ENCODE assay signal across 1 fruit fly cellular context in the genomic region with DNA sequence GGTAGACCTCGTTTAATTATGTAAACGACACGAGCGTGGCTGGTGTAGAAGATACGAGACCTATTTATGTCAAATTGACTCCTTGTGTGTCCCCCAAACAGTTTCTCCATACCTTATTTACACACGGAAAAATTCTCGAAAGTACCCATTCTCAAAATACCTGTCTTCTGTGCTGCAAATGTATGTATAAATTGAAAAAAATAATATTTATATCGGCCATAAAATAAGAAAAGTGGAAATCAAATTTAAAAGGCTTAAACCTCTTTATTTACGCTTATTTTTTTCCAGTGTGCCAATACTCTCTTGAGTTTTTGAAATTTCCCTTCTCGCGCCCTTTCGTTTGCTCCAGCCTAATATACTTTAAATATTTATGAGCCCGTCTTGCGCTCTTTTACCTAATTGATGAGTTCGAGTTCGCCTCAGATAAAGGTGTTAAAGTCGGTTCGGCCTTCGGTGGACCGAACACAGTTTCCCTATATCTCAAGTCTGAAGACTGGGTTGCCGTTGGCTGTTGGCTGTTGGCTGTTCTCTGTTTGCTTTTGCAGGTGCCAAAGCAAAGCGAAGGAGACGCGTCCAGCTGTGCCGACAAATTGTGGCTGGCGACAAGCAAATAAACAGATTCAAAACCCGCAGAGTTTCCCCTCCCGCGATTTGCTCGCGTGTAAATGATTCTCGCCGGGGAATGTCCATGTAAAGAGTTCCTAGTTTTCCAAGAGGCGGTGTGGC.
TF ChIP-seq lines count a peak whose summit lies in the region.

No protein-coding gene starts in this region.

TF ChIP-seq in whole organism, embryonic, 481 proteins besides CTCF, POLR2A, EP300 and RAD21 (continued from another document and continues in another):
- no peak; the same call in 1 of the 2 replicates for TF ChIP-seq Gsc (GFP tag; IDR thresholded peaks at IDR 0.05; lab: Robert Waterston, UW)
- TF ChIP-seq grau (tag; optimal IDR thresholded peaks at IDR 0.05; lab: Kevin White, UChicago): peak; percentile 78
- TF ChIP-seq tap (tag; optimal IDR thresholded peaks at IDR 0.05; lab: Kevin White, UChicago): peak; percentile 85
- TF ChIP-seq Bdp1 (GFP tag; optimal IDR thresholded peaks at IDR 0.05; lab: Kevin White, UChicago): no peak
- no peak for TF ChIP-seq lov (optimal IDR thresholded peaks at IDR 0.05; lab: Kevin White, UChicago)
- TF ChIP-seq lov (GFP tag; IDR thresholded peaks at IDR 0.05; lab: Robert Waterston, UW): peak; percentile 77; the same call in 1 of the 3 replicates
- TF ChIP-seq disco-r (GFP tag; optimal IDR thresholded peaks at IDR 0.05; lab: Kevin White, UChicago): peak; percentile 44
- TF ChIP-seq fd3F (GFP tag; optimal IDR thresholded peaks at IDR 0.05; lab: Kevin White, UChicago): no peak
- no peak for TF ChIP-seq MBD-R2 (GFP tag; IDR thresholded peaks at IDR 0.05; lab: Robert Waterston, UW)
- peak; percentile 68 for TF ChIP-seq CG10959 (GFP tag; IDR thresholded peaks at IDR 0.05; lab: Robert Waterston, UW)
- peak in 1 of 3 experiments; percentile 93 for TF ChIP-seq lola (GFP tag; optimal IDR thresholded peaks at IDR 0.05; lab: Kevin White, UChicago)
- no peak for TF ChIP-seq pfk (GFP tag; optimal IDR thresholded peaks at IDR 0.05; lab: Kevin White, UChicago)
- TF ChIP-seq phol (tag; optimal IDR thresholded peaks at IDR 0.05; lab: Kevin White, UChicago): peak; percentile 76
- peak; percentile 41; the same call in 2 of the 4 replicates for TF ChIP-seq Gug (GFP tag; IDR thresholded peaks at IDR 0.05; lab: Robert Waterston, UW)
- no peak for TF ChIP-seq Dref (GFP tag; IDR thresholded peaks at IDR 0.05; lab: Robert Waterston, UW)
- TF ChIP-seq CG12155 (GFP tag; optimal IDR thresholded peaks at IDR 0.05; lab: Kevin White, UChicago): peak; percentile 67
- peak; percentile 6 for TF ChIP-seq Ets97D (GFP tag; optimal IDR thresholded peaks at IDR 0.05; lab: Kevin White, UChicago)
- TF ChIP-seq stwl (tag; optimal IDR thresholded peaks at IDR 0.05; lab: Kevin White, UChicago): peak; percentile 2
- TF ChIP-seq CG3726 (GFP tag; IDR thresholded peaks at IDR 0.05; lab: Robert Waterston, UW): 0 out of 3 replicates have a peak, but pooled peaks have one; percentile 44
- no peak for TF ChIP-seq CkIIα-i1 (GFP tag; IDR thresholded peaks at IDR 0.05; lab: Robert Waterston, UW)
- TF ChIP-seq CG15696 (tag; optimal IDR thresholded peaks at IDR 0.05; lab: Kevin White, UChicago): peak; percentile 79
- peak; percentile 89 for TF ChIP-seq dmrt99B (tag; optimal IDR thresholded peaks at IDR 0.05; lab: Kevin White, UChicago)
- TF ChIP-seq Atf-2 (GFP tag; optimal IDR thresholded peaks at IDR 0.05; lab: Kevin White, UChicago): peak; percentile 53
- TF ChIP-seq TFAM (GFP tag; optimal IDR thresholded peaks at IDR 0.05; lab: Kevin White, UChicago): peak; percentile 21
- TF ChIP-seq shn (GFP tag; optimal IDR thresholded peaks at IDR 0.05; lab: Kevin White, UChicago): peak; percentile 46
- TF ChIP-seq CG34376 (GFP tag; optimal IDR thresholded peaks at IDR 0.05; lab: Kevin White, UChicago): no peak
- TF ChIP-seq CG14050 (GFP tag; IDR thresholded peaks at IDR 0.05; lab: Robert Waterston, UW): 0 out of 3 replicates have a peak, but pooled peaks have one; percentile 33
- TF ChIP-seq grn (GFP tag; optimal IDR thresholded peaks at IDR 0.05; lab: Kevin White, UChicago): peak; percentile 7
- TF ChIP-seq CG15073 (GFP tag; optimal IDR thresholded peaks at IDR 0.05; lab: Kevin White, UChicago): peak; percentile 30
- TF ChIP-seq CG8089 (GFP tag; optimal IDR thresholded peaks at IDR 0.05; lab: Kevin White, UChicago): peak; percentile 44
- peak; percentile 92 for TF ChIP-seq CG33557 (GFP tag; optimal IDR thresholded peaks at IDR 0.05; lab: Kevin White, UChicago)
- peak; percentile 66 for TF ChIP-seq Vsx1 (GFP tag; optimal IDR thresholded peaks at IDR 0.05; lab: Kevin White, UChicago)
- TF ChIP-seq CG18476 (GFP tag; optimal IDR thresholded peaks at IDR 0.05; lab: Kevin White, UChicago): peak; percentile 55
- peak; percentile 76 for TF ChIP-seq gcm (GFP tag; optimal IDR thresholded peaks at IDR 0.05; lab: Kevin White, UChicago)
- no peak for TF ChIP-seq Opbp (GFP tag; IDR thresholded peaks at IDR 0.05; lab: Robert Waterston, UW; ENCODE audit: partially characterized antibody)
- TF ChIP-seq CG12769 (tag; optimal IDR thresholded peaks at IDR 0.05; lab: Kevin White, UChicago): no peak
- TF ChIP-seq Spps (tag; optimal IDR thresholded peaks at IDR 0.05; lab: Kevin White, UChicago): peak; percentile 77
- no peak for TF ChIP-seq CG4328 (GFP tag; optimal IDR thresholded peaks at IDR 0.05; lab: Kevin White, UChicago)
- 0 out of 2 replicates have a peak, but pooled peaks have one; percentile 37 for TF ChIP-seq ap (GFP tag; IDR thresholded peaks at IDR 0.05; lab: Robert Waterston, UW)
- no peak for TF ChIP-seq Lim3 (GFP tag; IDR thresholded peaks at IDR 0.05; lab: Robert Waterston, UW)
- TF ChIP-seq Camta (GFP tag; optimal IDR thresholded peaks at IDR 0.05; lab: Kevin White, UChicago): peak; percentile 77
- peak; percentile 85 for TF ChIP-seq Sox102F (GFP tag; optimal IDR thresholded peaks at IDR 0.05; lab: Kevin White, UChicago)
- peak; percentile 61 for TF ChIP-seq peb (GFP tag; IDR thresholded peaks at IDR 0.05; lab: Robert Waterston, UW)
- no peak for TF ChIP-seq chinmo (GFP tag; IDR thresholded peaks at IDR 0.05; lab: Robert Waterston, UW; ENCODE audit: partially characterized antibody)
- peak; percentile 64 for TF ChIP-seq cato (GFP tag; optimal IDR thresholded peaks at IDR 0.05; lab: Kevin White, UChicago; ENCODE audit: borderline replicate concordance)
- TF ChIP-seq ash1 (GFP tag; optimal IDR thresholded peaks at IDR 0.05; lab: Kevin White, UChicago): no peak
- peak; percentile 47 for TF ChIP-seq CG1603 (tag; optimal IDR thresholded peaks at IDR 0.05; lab: Kevin White, UChicago)
- TF ChIP-seq hb (GFP tag; IDR thresholded peaks at IDR 0.05; lab: Robert Waterston, UW; ENCODE audit: partially characterized antibody): no peak
- no peak for TF ChIP-seq gro (GFP tag; optimal IDR thresholded peaks at IDR 0.05; lab: Kevin White, UChicago)
- TF ChIP-seq oc (tag; optimal IDR thresholded peaks at IDR 0.05; lab: Kevin White, UChicago): peak; percentile 79
- peak; percentile 78 for TF ChIP-seq Asciz (GFP tag; optimal IDR thresholded peaks at IDR 0.05; lab: Kevin White, UChicago)
- 0 out of 2 replicates have a peak, but pooled peaks have one; percentile 12 for TF ChIP-seq slbo (GFP tag; IDR thresholded peaks at IDR 0.05; lab: Robert Waterston, UW)
- TF ChIP-seq Max (GFP tag; optimal IDR thresholded peaks at IDR 0.05; lab: Kevin White, UChicago): no peak
- TF ChIP-seq CG11085 (GFP tag; IDR thresholded peaks at IDR 0.05; lab: Robert Waterston, UW): no peak
- TF ChIP-seq CG13424 (tag; optimal IDR thresholded peaks at IDR 0.05; lab: Kevin White, UChicago): peak; percentile 81
- TF ChIP-seq CG31441 (GFP tag; IDR thresholded peaks at IDR 0.05; lab: Robert Waterston, UW): peak; percentile 70
- TF ChIP-seq CG10209 (GFP tag; optimal IDR thresholded peaks at IDR 0.05; lab: Kevin White, UChicago): peak; percentile 80
- TF ChIP-seq CG3065 (GFP tag; optimal IDR thresholded peaks at IDR 0.05; lab: Kevin White, UChicago): peak; percentile 60
- peak; percentile 70 for TF ChIP-seq sim (GFP tag; IDR thresholded peaks at IDR 0.05; lab: Robert Waterston, UW)
- peak; percentile 53 for TF ChIP-seq Sox100B (GFP tag; optimal IDR thresholded peaks at IDR 0.05; lab: Kevin White, UChicago)
- TF ChIP-seq CG31365 (tag; optimal IDR thresholded peaks at IDR 0.05; lab: Kevin White, UChicago): no peak
- TF ChIP-seq CG18011 (GFP tag; optimal IDR thresholded peaks at IDR 0.05; lab: Kevin White, UChicago): no peak
- TF ChIP-seq prd (optimal IDR thresholded peaks at IDR 0.05; lab: Kevin White, UChicago): no peak
- peak; percentile 86 for TF ChIP-seq prd (GFP tag; IDR thresholded peaks at IDR 0.05; lab: Robert Waterston, UW)
- TF ChIP-seq HHEX (GFP tag; optimal IDR thresholded peaks at IDR 0.05; lab: Kevin White, UChicago): peak; percentile 14
- peak; percentile 27 for TF ChIP-seq sd (tag; optimal IDR thresholded peaks at IDR 0.05; lab: Kevin White, UChicago)
- peak; percentile 55 for TF ChIP-seq CG32767 (GFP tag; IDR thresholded peaks at IDR 0.05; lab: Robert Waterston, UW)
- TF ChIP-seq jing (GFP tag; optimal IDR thresholded peaks at IDR 0.05; lab: Kevin White, UChicago): peak; percentile 56
- TF ChIP-seq amos (GFP tag; IDR thresholded peaks at IDR 0.05; lab: Robert Waterston, UW; ENCODE audit: partially characterized antibody): no peak
- TF ChIP-seq ems (GFP tag; optimal IDR thresholded peaks at IDR 0.05; lab: Kevin White, UChicago): peak; percentile 51
- TF ChIP-seq BtbVII (GFP tag; optimal IDR thresholded peaks at IDR 0.05; lab: Kevin White, UChicago): no peak
- peak; percentile 73 for TF ChIP-seq pum (GFP tag; optimal IDR thresholded peaks at IDR 0.05; lab: Kevin White, UChicago)
- TF ChIP-seq Hr51 (GFP tag; optimal IDR thresholded peaks at IDR 0.05; lab: Kevin White, UChicago): peak; percentile 45 to 70
- TF ChIP-seq D19B (GFP tag; optimal IDR thresholded peaks at IDR 0.05; lab: Kevin White, UChicago): no peak
- no peak for TF ChIP-seq sug (tag; optimal IDR thresholded peaks at IDR 0.05; lab: Kevin White, UChicago)
- no peak for TF ChIP-seq CG7928 (GFP tag; optimal IDR thresholded peaks at IDR 0.05; lab: Kevin White, UChicago)
- no peak for TF ChIP-seq CG14965 (GFP tag; optimal IDR thresholded peaks at IDR 0.05; lab: Kevin White, UChicago; ENCODE audit: borderline replicate concordance)
- TF ChIP-seq CG6272 (GFP tag; IDR thresholded peaks at IDR 0.05; lab: Robert Waterston, UW): peak; percentile 36
- peak; percentile 50; the same call in 2 of the 3 replicates for TF ChIP-seq tgo (GFP tag; IDR thresholded peaks at IDR 0.05; lab: Robert Waterston, UW)
- TF ChIP-seq Elba2 (GFP tag; optimal IDR thresholded peaks at IDR 0.05; lab: Kevin White, UChicago): no peak
- TF ChIP-seq h (optimal IDR thresholded peaks at IDR 0.05; lab: Kevin White, UChicago): no peak
- peak; percentile 79 for TF ChIP-seq sisA (GFP tag; IDR thresholded peaks at IDR 0.05; lab: Robert Waterston, UW)
- TF ChIP-seq CG4424 (GFP tag; optimal IDR thresholded peaks at IDR 0.05; lab: Kevin White, UChicago): peak; percentile 87
- TF ChIP-seq Hr3 (GFP tag; optimal IDR thresholded peaks at IDR 0.05; lab: Kevin White, UChicago): peak; percentile 75
- TF ChIP-seq tin (GFP tag; optimal IDR thresholded peaks at IDR 0.05; lab: Kevin White, UChicago): peak; percentile 63
- TF ChIP-seq lmd (GFP tag; IDR thresholded peaks at IDR 0.05; lab: Robert Waterston, UW): peak; percentile 62
- peak; percentile 61; the same call in 1 of the 2 replicates for TF ChIP-seq ttk (GFP tag; IDR thresholded peaks at IDR 0.05; lab: Robert Waterston, UW)
- TF ChIP-seq Nf-YB (GFP tag; optimal IDR thresholded peaks at IDR 0.05; lab: Kevin White, UChicago): peak; percentile 70
- peak; percentile 60; the same call in 1 of the 2 replicates for TF ChIP-seq Awh (GFP tag; IDR thresholded peaks at IDR 0.05; lab: Robert Waterston, UW)
- no peak for TF ChIP-seq CG16779 (GFP tag; IDR thresholded peaks at IDR 0.05; lab: Robert Waterston, UW)
- no peak for TF ChIP-seq Fer2 (tag; optimal IDR thresholded peaks at IDR 0.05; lab: Kevin White, UChicago)
- peak; percentile 72 for TF ChIP-seq trem (tag; optimal IDR thresholded peaks at IDR 0.05; lab: Kevin White, UChicago)
- TF ChIP-seq CG17829 (tag; optimal IDR thresholded peaks at IDR 0.05; lab: Kevin White, UChicago): peak; percentile 88
- TF ChIP-seq HLH4C (GFP tag; IDR thresholded peaks at IDR 0.05; lab: Robert Waterston, UW; ENCODE audit: partially characterized antibody): no peak
- no peak for TF ChIP-seq CG3995 (GFP tag; optimal IDR thresholded peaks at IDR 0.05; lab: Kevin White, UChicago)
- TF ChIP-seq Chrac-16 (GFP tag; optimal IDR thresholded peaks at IDR 0.05; lab: Kevin White, UChicago): peak; percentile 81
- no peak for TF ChIP-seq CG1792 (GFP tag; optimal IDR thresholded peaks at IDR 0.05; lab: Kevin White, UChicago)
- no peak for TF ChIP-seq hbn (GFP tag; IDR thresholded peaks at IDR 0.05; lab: Robert Waterston, UW; ENCODE audit: partially characterized antibody)
- TF ChIP-seq CG14441 (GFP tag; IDR thresholded peaks at IDR 0.05; lab: Robert Waterston, UW): peak; percentile 49
- TF ChIP-seq CG2712 (tag; optimal IDR thresholded peaks at IDR 0.05; lab: Kevin White, UChicago): peak; percentile 92
- TF ChIP-seq z (GFP tag; IDR thresholded peaks at IDR 0.05; lab: Robert Waterston, UW): peak; percentile 69; the same call in 1 of the 3 replicates
- peak; percentile 24; the same call in 1 of the 2 replicates for TF ChIP-seq CG3847 (GFP tag; IDR thresholded peaks at IDR 0.05; lab: Robert Waterston, UW)
- TF ChIP-seq tup (GFP tag; optimal IDR thresholded peaks at IDR 0.05; lab: Kevin White, UChicago): no peak
- TF ChIP-seq CG14667 (GFP tag; IDR thresholded peaks at IDR 0.05; lab: Robert Waterston, UW): peak; percentile 49; the same call in 1 of the 2 replicates
- TF ChIP-seq maf-S (GFP tag; optimal IDR thresholded peaks at IDR 0.05; lab: Kevin White, UChicago): no peak
- TF ChIP-seq jigr1 (GFP tag; IDR thresholded peaks at IDR 0.05; lab: Robert Waterston, UW): no peak
- TF ChIP-seq Usf (GFP tag; optimal IDR thresholded peaks at IDR 0.05; lab: Kevin White, UChicago): peak; percentile 65
- peak; percentile 67 for TF ChIP-seq psq (GFP tag; optimal IDR thresholded peaks at IDR 0.05; lab: Kevin White, UChicago)
- no peak for TF ChIP-seq CG3163 (GFP tag; optimal IDR thresholded peaks at IDR 0.05; lab: Kevin White, UChicago)
- TF ChIP-seq HLHmδ (GFP tag; optimal IDR thresholded peaks at IDR 0.05; lab: Kevin White, UChicago): peak; percentile 1
- TF ChIP-seq CG17802 (tag; optimal IDR thresholded peaks at IDR 0.05; lab: Kevin White, UChicago): peak; percentile 51
- TF ChIP-seq Myb (GFP tag; optimal IDR thresholded peaks at IDR 0.05; lab: Kevin White, UChicago): peak; percentile 27
- TF ChIP-seq luna (GFP tag; optimal IDR thresholded peaks at IDR 0.05; lab: Kevin White, UChicago): no peak
- TF ChIP-seq wek (GFP tag; optimal IDR thresholded peaks at IDR 0.05; lab: Kevin White, UChicago): peak; percentile 25
- peak; percentile 74 for TF ChIP-seq CG10462 (GFP tag; optimal IDR thresholded peaks at IDR 0.05; lab: Kevin White, UChicago)
- no peak for TF ChIP-seq GATAe (GFP tag; conservative IDR thresholded peaks at IDR 0.05; lab: Robert Waterston, UW)
- TF ChIP-seq Drgx (GFP tag; IDR thresholded peaks at IDR 0.05; lab: Robert Waterston, UW): no peak
- no peak for TF ChIP-seq Atf6 (GFP tag; IDR thresholded peaks at IDR 0.05; lab: Robert Waterston, UW)
- no peak for TF ChIP-seq Bgb (GFP tag; IDR thresholded peaks at IDR 0.05; lab: Robert Waterston, UW; ENCODE audit: partially characterized antibody)
- no peak for TF ChIP-seq BEAF-32 (GFP tag; optimal IDR thresholded peaks at IDR 0.05; lab: Kevin White, UChicago)
- TF ChIP-seq CG31224 (GFP tag; IDR thresholded peaks at IDR 0.05; lab: Robert Waterston, UW): 0 out of 2 replicates have a peak, but pooled peaks have one; percentile 9
